Fruit fly (Drosophila melanogaster): ENCODE data around the gene CG14780.
A peak's percentile ranks its signal among the peaks of the same experiment; 100 is the strongest.

The CG14780 gene

dm6 chrX:1512753-1513226 is 40.5 kb downstream of the CG14780 start, which contains the start of gene CG14795 (continued):
- TF ChIP-seq CG1529 (GFP tag; optimal IDR thresholded peaks at IDR 0.05): no peak
- no peak for TF ChIP-seq danr (GFP tag; IDR thresholded peaks at IDR 0.05)
- no peak for TF ChIP-seq jigr1 (GFP tag; IDR thresholded peaks at IDR 0.05)
- TF ChIP-seq Sox100B (GFP tag; optimal IDR thresholded peaks at IDR 0.05): no peak
- peak; percentile 50 for TF ChIP-seq Dek (tag; optimal IDR thresholded peaks at IDR 0.05)
- TF ChIP-seq amos (GFP tag; IDR thresholded peaks at IDR 0.05; ENCODE audit: partially characterized antibody): peak; percentile 97
- no peak for TF ChIP-seq CG1647 (GFP tag; optimal IDR thresholded peaks at IDR 0.05)
- TF ChIP-seq lab (GFP tag; optimal IDR thresholded peaks at IDR 0.05): peak; percentile 24
- no peak for TF ChIP-seq Nf-YA (GFP tag; IDR thresholded peaks at IDR 0.05)
- no peak for TF ChIP-seq schlank (tag; optimal IDR thresholded peaks at IDR 0.05)
- peak; percentile 65 for TF ChIP-seq hkb (optimal IDR thresholded peaks at IDR 0.05)
- TF ChIP-seq hkb (GFP tag; IDR thresholded peaks at IDR 0.05): no peak
- TF ChIP-seq her (GFP tag; optimal IDR thresholded peaks at IDR 0.05): peak; percentile 78
- no peak for TF ChIP-seq crol (GFP tag; IDR thresholded peaks at IDR 0.05)
- no peak for TF ChIP-seq CG9437 (GFP tag; optimal IDR thresholded peaks at IDR 0.05)
- TF ChIP-seq dan (GFP tag; IDR thresholded peaks at IDR 0.05): no peak
- peak; percentile 75 for TF ChIP-seq Sin3A (optimal IDR thresholded peaks at IDR 0.05)
- no peak for TF ChIP-seq lov (optimal IDR thresholded peaks at IDR 0.05)
- TF ChIP-seq lov (GFP tag; IDR thresholded peaks at IDR 0.05): no peak
- no peak for TF ChIP-seq corto (GFP tag; optimal IDR thresholded peaks at IDR 0.05)
- TF ChIP-seq sob (GFP tag; IDR thresholded peaks at IDR 0.05): peak; percentile 75
- 0 out of 2 replicates have a peak, but pooled peaks have one; percentile 28 for TF ChIP-seq ssp (GFP tag; IDR thresholded peaks at IDR 0.05)
- TF ChIP-seq HHEX (GFP tag; optimal IDR thresholded peaks at IDR 0.05): no peak
- TF ChIP-seq CG10979 (tag; optimal IDR thresholded peaks at IDR 0.05): peak; percentile 27
- TF ChIP-seq otp (GFP tag; IDR thresholded peaks at IDR 0.05): 0 out of 3 replicates have a peak, but pooled peaks have one; percentile 28
- peak; percentile 37 for TF ChIP-seq CG11504 (tag; optimal IDR thresholded peaks at IDR 0.05)
- peak; percentile 94 for TF ChIP-seq Myb (GFP tag; optimal IDR thresholded peaks at IDR 0.05)
- TF ChIP-seq nau (GFP tag; optimal IDR thresholded peaks at IDR 0.05): no peak
- TF ChIP-seq CG4854 (GFP tag; optimal IDR thresholded peaks at IDR 0.05): no peak
- TF ChIP-seq CG6689 (GFP tag; IDR thresholded peaks at IDR 0.05): no peak
- no peak for TF ChIP-seq Hr3 (GFP tag; optimal IDR thresholded peaks at IDR 0.05)
- peak; percentile 13 for TF ChIP-seq CG3163 (GFP tag; optimal IDR thresholded peaks at IDR 0.05)
- TF ChIP-seq peb (GFP tag; IDR thresholded peaks at IDR 0.05): no peak
- peak; percentile 48; the same call in 1 of the 2 replicates for TF ChIP-seq cas (GFP tag; IDR thresholded peaks at IDR 0.05)
- TF ChIP-seq nerfin-2 (GFP tag; IDR thresholded peaks at IDR 0.05; ENCODE audit: partially characterized antibody): peak; percentile 93
- no peak for TF ChIP-seq CG14667 (GFP tag; IDR thresholded peaks at IDR 0.05)
- TF ChIP-seq CG11560 (tag; IDR thresholded peaks at IDR 0.05): peak; percentile 69; the same call in 2 of the 3 replicates
- peak in 1 of 2 experiments; percentile 17 for TF ChIP-seq crp (GFP tag; optimal IDR thresholded peaks at IDR 0.05)
- TF ChIP-seq lmd (GFP tag; IDR thresholded peaks at IDR 0.05): no peak; the same call in 1 of the 2 replicates
- TF ChIP-seq CG6683 (GFP tag; optimal IDR thresholded peaks at IDR 0.05): peak; percentile 35
- peak; percentile 76 for TF ChIP-seq CG2129 (GFP tag; IDR thresholded peaks at IDR 0.05; ENCODE audit: partially characterized antibody)
- peak; percentile 39 for TF ChIP-seq zfh2 (GFP tag; optimal IDR thresholded peaks at IDR 0.05)
- TF ChIP-seq Hr51 (GFP tag; optimal IDR thresholded peaks at IDR 0.05): peak in 1 of 2 experiments; percentile 28
- TF ChIP-seq kni (GFP tag; optimal IDR thresholded peaks at IDR 0.05): no peak
- peak; percentile 71; the same call in 2 of the 3 replicates for TF ChIP-seq ci (GFP tag; IDR thresholded peaks at IDR 0.05)
- no peak for TF ChIP-seq dysf (GFP tag; IDR thresholded peaks at IDR 0.05)
- TF ChIP-seq CG15601 (tag; optimal IDR thresholded peaks at IDR 0.05): peak; percentile 50
- TF ChIP-seq gcm2 (GFP tag; optimal IDR thresholded peaks at IDR 0.05): no peak
- peak; percentile 49 for TF ChIP-seq Xbp1 (GFP tag; optimal IDR thresholded peaks at IDR 0.05)
- peak; percentile 94 for TF ChIP-seq mld (GFP tag; IDR thresholded peaks at IDR 0.05; ENCODE audit: partially characterized antibody)
- peak; percentile 89 for TF ChIP-seq CG1603 (tag; optimal IDR thresholded peaks at IDR 0.05)

All from whole organism, embryonic.